Fruit fly (Drosophila melanogaster) Kc167 (cell line): ENCODE measurements around the gene Dus4.

Experiments
- Myc ChIP-seq: fragments of >200 bp; optimal IDR thresholded peaks from 2 replicates; lab custom pipeline; 2017; ENCODE audit warnings: missing external identifiers
- Sin3A ChIP-seq: fragments of >200 bp; optimal IDR thresholded peaks from 2 replicates; lab custom pipeline; 2018; ENCODE audit warnings: missing external identifiers
- h ChIP-seq: fragments of >200 bp; optimal IDR thresholded peaks from 3 replicates; lab custom pipeline; 2018; ENCODE audit warnings: missing external identifiers
- insv ChIP-seq: fragments of >200 bp; optimal IDR thresholded peaks from 3 replicates; lab custom pipeline; 2018; ENCODE audit warnings: missing external identifiers
- psq ChIP-seq: fragments of >200 bp; optimal IDR thresholded peaks from 2 replicates; lab custom pipeline; 2017; ENCODE audit warnings: missing external identifiers
- ttk ChIP-seq: sonication (Bioruptor generic); optimal IDR thresholded peaks from 2 replicates; lab custom pipeline; 2017; ENCODE audit warnings: missing external identifiers

The Dus4 gene

dm6 chr2L:19106235-19106634 is 43.1 kb downstream of the Dus4 start:
- TF ChIP-seq Myc (lab: Kevin White, UChicago) (no peak), Sin3A (no peak), psq (lab: Kevin White, UChicago) (no peak), insv (lab: Kevin White, UChicago) (no peak), ttk (lab: Kevin White, UChicago) (no peak), h (lab: Kevin White, UChicago) (no peak)

dm6 chr2L:19108377-19108876 is 45.3 kb downstream of the Dus4 start, which contains the start of gene Lim3:
Lim3 (minus strand) TSS chr2L:19108427.
- TF ChIP-seq Myc (lab: Kevin White, UChicago): no peak

dm6 chr2L:19109625-19110204 is 46.6 kb downstream of the Dus4 start, which contains the start of gene amd:
amd (plus strand) TSS chr2L:19110154.
- TF ChIP-seq psq (lab: Kevin White, UChicago): no peak
- TF ChIP-seq Sin3A: no peak
- no peak for TF ChIP-seq Myc (lab: Kevin White, UChicago)
- no peak for TF ChIP-seq ttk (lab: Kevin White, UChicago)
- no peak for TF ChIP-seq h (lab: Kevin White, UChicago)
- TF ChIP-seq insv (lab: Kevin White, UChicago): no peak

dm6 chr2L:19111137-19111536 is 48.0 kb downstream of the Dus4 start:
- no peak for TF ChIP-seq ttk (lab: Kevin White, UChicago)
- no peak for TF ChIP-seq Sin3A
- TF ChIP-seq psq (lab: Kevin White, UChicago): no peak
- TF ChIP-seq h (lab: Kevin White, UChicago): no peak
- no peak for TF ChIP-seq Myc (lab: Kevin White, UChicago)
- TF ChIP-seq insv (lab: Kevin White, UChicago): no peak

- TF ChIP-seq h (lab: Kevin White, UChicago): no peak
- no peak for TF ChIP-seq ttk (lab: Kevin White, UChicago)
- no peak for TF ChIP-seq psq (lab: Kevin White, UChicago)
- TF ChIP-seq Myc (lab: Kevin White, UChicago): no peak
- TF ChIP-seq insv (lab: Kevin White, UChicago): no peak
- TF ChIP-seq Sin3A: no peak
These were observed 48.6 kb downstream of the Dus4 start for dm6 chr2L:19111729-19112128.

- TF ChIP-seq psq (lab: Kevin White, UChicago) (no peak), Myc (lab: Kevin White, UChicago) (no peak), h (lab: Kevin White, UChicago) (no peak), insv (lab: Kevin White, UChicago) (no peak), Sin3A (no peak), ttk (lab: Kevin White, UChicago) (no peak)
These were observed 49.1 kb downstream of the Dus4 start for dm6 chr2L:19112200-19112599.
